Fruit fly (Drosophila melanogaster) whole organism, wandering third instar larva: ENCODE results near the gene Gyc32E.

Experiments
- Abd-B ChIP-seq: fragments of >200 bp; optimal IDR thresholded peaks from 2 replicates; lab custom pipeline; 2017; ENCODE audit warnings: missing biosample characterization, missing genetic modification characterization
- CG32264 ChIP-seq: fragments of 200-800 bp; sonication (Bioruptor generic); optimal IDR thresholded peaks from 2 replicates; lab custom pipeline; 2016; ENCODE audit warnings: missing biosample characterization, missing genetic modification characterization
- CG9705 ChIP-seq: fragments of 200-800 bp; sonication (Bioruptor generic); optimal IDR thresholded peaks from 2 replicates; lab custom pipeline; 2018; ENCODE audit warnings: missing biosample characterization, mild to moderate bottlenecking, missing genetic modification characterization
- CrebA ChIP-seq: fragments of 200-800 bp; sonication (Bioruptor generic); optimal IDR thresholded peaks from 2 replicates; lab custom pipeline; 2016; ENCODE audit warnings: missing biosample characterization, mild to moderate bottlenecking, missing genetic modification characterization, borderline replicate concordance
- Dfd ChIP-seq: fragments of >200 bp; optimal IDR thresholded peaks from 2 replicates; lab custom pipeline; 2017; ENCODE audit warnings: missing biosample characterization, missing genetic modification characterization
- Dif ChIP-seq: fragments of 200-275, 200-300 bp; sonication (Bioruptor generic); optimal IDR thresholded peaks from 2 replicates; lab custom pipeline; 2018; ENCODE audit warnings: missing biosample characterization, missing genetic modification characterization; ENCODE audit not compliant: partially characterized antibody
- GATAd ChIP-seq: sonication (Bioruptor generic); optimal IDR thresholded peaks from 2 replicates; lab custom pipeline; 2016; ENCODE audit warnings: missing biosample characterization, missing genetic modification characterization
- HLH106 ChIP-seq: fragments of 200-800 bp; optimal IDR thresholded peaks from 3 replicates; lab custom pipeline; 2019; ENCODE audit warnings: missing biosample characterization, mild to moderate bottlenecking, missing genetic modification characterization, moderate library complexity
- Hnf4 ChIP-seq: fragments of 200-800 bp; sonication (Bioruptor generic); optimal IDR thresholded peaks from 2 replicates; lab custom pipeline; 2016; ENCODE audit warnings: missing biosample characterization, mild to moderate bottlenecking, missing genetic modification characterization
- Hr78 ChIP-seq: fragments of >200 bp; optimal IDR thresholded peaks from 2 replicates; lab custom pipeline; 2017; ENCODE audit warnings: missing biosample characterization, missing genetic modification characterization
- Hr83 ChIP-seq: fragments of 200-300 bp; sonication (Bioruptor generic); optimal IDR thresholded peaks from 2 replicates; lab custom pipeline; 2016; ENCODE audit warnings: missing biosample characterization, mild to moderate bottlenecking, missing genetic modification characterization, moderate library complexity; ENCODE audit not compliant: poor library complexity, severe bottlenecking
- Jra ChIP-seq: sonication (Bioruptor generic); optimal IDR thresholded peaks from 2 replicates; lab custom pipeline; 2016; ENCODE audit warnings: missing biosample characterization, missing genetic modification characterization
- Mio ChIP-seq: sonication (Bioruptor generic); optimal IDR thresholded peaks from 2 replicates; lab custom pipeline; 2016; ENCODE audit warnings: missing biosample characterization, missing genetic modification characterization
- Myc ChIP-seq: fragments of >200 bp; optimal IDR thresholded peaks from 2 replicates; lab custom pipeline; 2017
- N ChIP-seq: fragments of >200 bp; optimal IDR thresholded peaks from 2 replicates; lab custom pipeline; 2018; ENCODE audit warnings: missing biosample characterization, missing external identifiers, missing genetic modification characterization
- OdsH ChIP-seq: fragments of 200-800 bp; sonication (Bioruptor generic); optimal IDR thresholded peaks from 2 replicates; lab custom pipeline; 2016; ENCODE audit warnings: missing biosample characterization, mild to moderate bottlenecking, missing genetic modification characterization
- Rel ChIP-seq, 2 experiments: fragments of 200-800 bp; sonication (Bioruptor generic) in 1 of 2; optimal IDR thresholded peaks; 2 replicates in 1 of 2; 3 replicates in 1 of 2; lab custom pipeline; 2016 to 2019; ENCODE audit warnings: mild to moderate bottlenecking in 2 of 2, missing biosample characterization in 2 of 2, missing genetic modification characterization in 2 of 2, moderate library complexity in 1 of 2
- Sp1 ChIP-seq: fragments of 200-800 bp; sonication (Bioruptor generic); optimal IDR thresholded peaks from 3 replicates; lab custom pipeline; 2019; ENCODE audit warnings: missing biosample characterization, mild to moderate bottlenecking, missing genetic modification characterization, moderate library complexity
- Vsx2 ChIP-seq: fragments of 200-300, 225-300 bp; sonication (Bioruptor generic); optimal IDR thresholded peaks from 2 replicates; lab custom pipeline; 2018; ENCODE audit warnings: missing biosample characterization, missing genetic modification characterization; ENCODE audit not compliant: partially characterized antibody
- br ChIP-seq: fragments of 200-800 bp; sonication (Bioruptor generic); optimal IDR thresholded peaks from 2 replicates; lab custom pipeline; 2016; ENCODE audit warnings: missing biosample characterization, missing genetic modification characterization
- brk ChIP-seq: fragments of 200-800 bp; sonication (Bioruptor generic); optimal IDR thresholded peaks from 2 replicates; lab custom pipeline; 2016; ENCODE audit warnings: missing biosample characterization, mild to moderate bottlenecking, missing genetic modification characterization
- dl ChIP-seq, 2 experiments: fragments of 175-275, 200-275 bp in 1 of 2; fragments of 200-275 bp in 1 of 2; sonication (Bioruptor generic); optimal IDR thresholded peaks; lab custom pipeline; 2018; ENCODE audit warnings: mild to moderate bottlenecking in 2 of 2, missing biosample characterization in 2 of 2, missing genetic modification characterization in 2 of 2, moderate library complexity in 2 of 2; ENCODE audit not compliant: partially characterized antibody in 2 of 2, insufficient read depth in 1 of 2
- dmrt93B ChIP-seq: fragments of 200-800 bp; sonication (Bioruptor generic); optimal IDR thresholded peaks from 2 replicates; lab custom pipeline; 2018; ENCODE audit warnings: missing biosample characterization, mild to moderate bottlenecking, missing genetic modification characterization
- dsf ChIP-seq: sonication (Bioruptor generic); optimal IDR thresholded peaks from 2 replicates; lab custom pipeline; 2016; ENCODE audit warnings: missing biosample characterization, missing genetic modification characterization, borderline replicate concordance
- ey ChIP-seq: fragments of 200-800 bp; sonication (Bioruptor generic); optimal IDR thresholded peaks from 2 replicates; lab custom pipeline; 2016; ENCODE audit warnings: missing biosample characterization, missing genetic modification characterization
- foxo ChIP-seq, 2 experiments: fragments of 200-800 bp; sonication (Bioruptor generic); optimal IDR thresholded peaks; 2 replicates in 1 of 2; 3 replicates in 1 of 2; lab custom pipeline; 2016 to 2017; ENCODE audit warnings: missing biosample characterization in 2 of 2, missing genetic modification characterization in 2 of 2
- fru ChIP-seq: fragments of 200-800 bp; sonication (Bioruptor generic); optimal IDR thresholded peaks from 3 replicates; lab custom pipeline; 2016; ENCODE audit warnings: missing biosample characterization, mild to moderate bottlenecking, missing genetic modification characterization
- h ChIP-seq: fragments of 200-800 bp; sonication (Bioruptor generic); optimal IDR thresholded peaks from 3 replicates; lab custom pipeline; 2016; ENCODE audit warnings: missing biosample characterization, mild to moderate bottlenecking, missing genetic modification characterization
- jim ChIP-seq: fragments of 175-275, 200-325 bp; sonication (Bioruptor generic); optimal IDR thresholded peaks from 2 replicates; lab custom pipeline; 2016; ENCODE audit warnings: missing biosample characterization, mild to moderate bottlenecking, missing genetic modification characterization
- lola ChIP-seq: fragments of >200 bp; optimal IDR thresholded peaks from 2 replicates; lab custom pipeline; 2017; ENCODE audit warnings: missing biosample characterization, missing genetic modification characterization
- pan ChIP-seq: fragments of >200 bp; optimal IDR thresholded peaks from 2 replicates; lab custom pipeline; 2017
- psq ChIP-seq: fragments of 200-800 bp; sonication (Bioruptor generic); optimal IDR thresholded peaks from 3 replicates; lab custom pipeline; 2017; ENCODE audit warnings: missing biosample characterization, mild to moderate bottlenecking, missing genetic modification characterization, moderate library complexity
- rgr ChIP-seq: fragments of 200-800 bp; sonication (Bioruptor generic); optimal IDR thresholded peaks from 3 replicates; lab custom pipeline; 2016; ENCODE audit warnings: missing biosample characterization, mild to moderate bottlenecking, missing genetic modification characterization
- sage ChIP-seq: fragments of 200-800 bp; sonication (Bioruptor generic); optimal IDR thresholded peaks from 2 replicates; lab custom pipeline; 2016; ENCODE audit warnings: missing biosample characterization, mild to moderate bottlenecking, missing genetic modification characterization
- sv ChIP-seq: fragments of 200-800 bp; sonication (Bioruptor generic); optimal IDR thresholded peaks from 3 replicates; lab custom pipeline; 2016; ENCODE audit warnings: missing biosample characterization, missing genetic modification characterization
- tai ChIP-seq: sonication (Bioruptor generic); optimal IDR thresholded peaks from 2 replicates; lab custom pipeline; 2016; ENCODE audit warnings: missing biosample characterization, missing genetic modification characterization
- usp ChIP-seq: fragments of >200 bp; optimal IDR thresholded peaks from 2 replicates; lab custom pipeline; 2017; ENCODE audit warnings: missing biosample characterization, missing genetic modification characterization
- woc ChIP-seq: sonication (Bioruptor generic); optimal IDR thresholded peaks from 2 replicates; lab custom pipeline; 2016; ENCODE audit warnings: missing biosample characterization, mild to moderate bottlenecking, missing genetic modification characterization

Gyc32E gene

DNA sequence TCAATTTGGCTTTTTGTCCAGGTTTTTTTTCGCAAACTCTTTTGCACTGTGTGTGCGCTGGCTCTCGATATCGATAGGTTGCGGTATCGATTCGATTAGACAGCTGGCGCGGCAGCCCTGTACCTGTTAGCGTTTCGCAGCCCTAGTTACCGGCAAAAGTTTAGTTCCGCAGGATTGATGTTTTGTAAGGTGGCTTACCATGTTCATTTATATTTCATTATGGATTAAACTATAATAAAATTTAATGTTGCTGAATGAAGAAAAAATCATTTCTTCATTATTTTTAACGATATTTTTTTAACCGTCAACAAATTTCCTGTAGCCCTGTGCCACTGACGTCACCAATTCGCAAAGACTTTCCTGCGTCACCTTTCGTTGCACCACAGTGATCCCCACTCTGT, 42.3 kb downstream of the Gyc32E start, which contains the start of gene Reps:
Gene Reps, minus strand, starts transcription at position 84 of the 401 bp plus-strand sequence.
- TF ChIP-seq br, result peak; percentile 97
- TF ChIP-seq OdsH (GFP tag; lab: Kevin White, UChicago), result peak; percentile 97
- no peak for TF ChIP-seq N
- no peak for TF ChIP-seq brk (GFP tag; lab: Kevin White, UChicago)
- no peak for TF ChIP-seq usp (GFP tag; lab: Kevin White, UChicago)
- TF ChIP-seq Rel (GFP tag; optimal IDR thresholded peaks at IDR 0.05; lab: Kevin White, UChicago), result peak; percentile 79
- TF ChIP-seq Rel (tag; optimal IDR thresholded peaks at IDR 0.05; lab: Kevin White, UChicago), result peak; percentile 88
- peak; percentile 97 for TF ChIP-seq fru (GFP tag; lab: Kevin White, UChicago)
- TF ChIP-seq lola, result no peak
- no peak for TF ChIP-seq Dif (GFP tag; lab: Kevin White, UChicago)
- peak; percentile 97 for TF ChIP-seq Sp1 (GFP tag; lab: Kevin White, UChicago)
- TF ChIP-seq dmrt93B (GFP tag; lab: Kevin White, UChicago), result peak; percentile 98
- peak; percentile 90 for TF ChIP-seq GATAd (GFP tag; lab: Kevin White, UChicago)
- peak; percentile 98 for TF ChIP-seq h
- peak; percentile 83 to 99 for TF ChIP-seq foxo (GFP tag; optimal IDR thresholded peaks at IDR 0.05; lab: Kevin White, UChicago)
- no peak for TF ChIP-seq CrebA (GFP tag; lab: Kevin White, UChicago)
- TF ChIP-seq ey, result peak; percentile 97
- TF ChIP-seq Abd-B, result no peak
- TF ChIP-seq Hr78 (GFP tag; lab: Kevin White, UChicago), result no peak
- no peak for TF ChIP-seq tai (GFP tag; lab: Kevin White, UChicago)
- peak; percentile 87 for TF ChIP-seq jim (GFP tag; lab: Kevin White, UChicago)
- peak; percentile 87 for TF ChIP-seq Mio (GFP tag; lab: Kevin White, UChicago)
- TF ChIP-seq sage, result peak; percentile 93
- TF ChIP-seq Hnf4, result peak; percentile 97
- peak; percentile 94 for TF ChIP-seq Hr83
- no peak for TF ChIP-seq Vsx2 (GFP tag; lab: Kevin White, UChicago)
- peak; percentile 98 for TF ChIP-seq HLH106 (tag; lab: Kevin White, UChicago)
- TF ChIP-seq CG32264 (GFP tag; lab: Kevin White, UChicago), result peak; percentile 88
- peak; percentile 97 for TF ChIP-seq Jra
- peak; percentile 95 for TF ChIP-seq psq (GFP tag; lab: Kevin White, UChicago)
- peak; percentile 98 for TF ChIP-seq sv (GFP tag; lab: Kevin White, UChicago)
- TF ChIP-seq rgr (GFP tag; lab: Kevin White, UChicago), result peak; percentile 98
- TF ChIP-seq Myc (lab: Kevin White, UChicago), result no peak
- no peak for TF ChIP-seq dl (GFP tag; optimal IDR thresholded peaks at IDR 0.05; lab: Kevin White, UChicago; ENCODE audit: insufficient read depth in 1 of 2, partially characterized antibody in 2 of 2)
- peak; percentile 97 for TF ChIP-seq woc (GFP tag; lab: Kevin White, UChicago)
- peak; percentile 97 for TF ChIP-seq CG9705 (GFP tag; lab: Kevin White, UChicago)
- TF ChIP-seq pan (lab: Kevin White, UChicago), result no peak
- TF ChIP-seq Dfd (GFP tag; lab: Kevin White, UChicago), result no peak
- TF ChIP-seq dsf (GFP tag; lab: Kevin White, UChicago), result peak; percentile 94
- TF ChIP-seq, all 38 proteins: peak for 24

DNA sequence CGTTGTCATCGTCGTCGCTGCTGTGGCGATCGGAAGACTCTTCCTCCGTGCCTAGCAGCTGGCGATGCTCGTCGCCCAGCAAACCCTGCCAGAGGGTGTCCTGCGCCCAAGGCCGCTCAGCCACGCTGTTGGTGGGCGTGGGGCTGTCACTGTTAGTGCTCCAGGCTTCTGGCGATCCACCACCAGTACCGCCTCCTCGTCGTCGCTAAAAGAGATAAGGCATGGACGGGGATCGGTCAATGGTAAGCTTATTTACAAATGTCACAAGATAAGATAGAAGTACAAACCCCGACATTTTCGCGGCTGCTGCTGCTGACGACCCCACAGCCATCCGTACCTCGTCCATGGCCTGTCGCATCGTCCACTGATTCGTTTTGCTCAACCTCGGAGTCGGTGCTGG, 43.6 kb downstream of the Gyc32E start:
- TF ChIP-seq br (no peak), pan (lab: Kevin White, UChicago) (no peak), HLH106 (tag; lab: Kevin White, UChicago) (no peak), ey (no peak), dl (GFP tag; optimal IDR thresholded peaks at IDR 0.05; lab: Kevin White, UChicago; ENCODE audit: insufficient read depth in 1 of 2, partially characterized antibody in 2 of 2) (no peak), psq (GFP tag; lab: Kevin White, UChicago) (no peak), CG32264 (GFP tag; lab: Kevin White, UChicago) (no peak), foxo (GFP tag; optimal IDR thresholded peaks at IDR 0.05; lab: Kevin White, UChicago) (no peak), rgr (GFP tag; lab: Kevin White, UChicago) (no peak)
